Fruit fly (Drosophila melanogaster) whole organism, embryonic: ENCODE data around the gene Aasdh.

ENCODE experiments used
- Atf3 ChIP-seq: fragments of 200-800 bp; sonication (Bioruptor generic); optimal IDR thresholded peaks from 3 replicates; lab custom pipeline; 2016; ENCODE audit warnings: missing biosample characterization, missing genetic modification characterization
- Awh ChIP-seq: fragments of 200-800 bp; sonication (Bioruptor generic); IDR thresholded peaks from 2 replicates; pipeline ENCODE4, ENCODE4 v1.3.6; 2022; ENCODE audit warnings: missing biosample characterization, missing genetic modification characterization
- Blimp-1 ChIP-seq: fragments of 200-800 bp; sonication (Bioruptor generic); optimal IDR thresholded peaks from 3 replicates; lab custom pipeline; 2018; ENCODE audit warnings: missing biosample characterization, missing genetic modification characterization, mild to moderate bottlenecking, moderate library complexity, missing genetic modification reagents
- CG12659 ChIP-seq: fragments of 200-800 bp; sonication (Bioruptor generic); optimal IDR thresholded peaks from 3 replicates; lab custom pipeline; 2017; ENCODE audit warnings: mild to moderate bottlenecking, missing biosample characterization, missing genetic modification reagents, missing genetic modification characterization
- CG13287 ChIP-seq: fragments of 200-800 bp; sonication (Bioruptor generic); IDR thresholded peaks from 2 replicates; pipeline ENCODE4 v1.3.6; 2022; ENCODE audit warnings: missing biosample characterization, missing genetic modification characterization; ENCODE audit not compliant: partially characterized antibody
- CG13775 ChIP-seq: fragments of 200-800 bp; sonication (Bioruptor generic); optimal IDR thresholded peaks from 3 replicates; lab custom pipeline; 2017; ENCODE audit warnings: missing biosample characterization, mild to moderate bottlenecking, missing genetic modification characterization
- CG15269 ChIP-seq: fragments of 200-800 bp; sonication (Bioruptor generic); optimal IDR thresholded peaks from 2 replicates; lab custom pipeline; 2018; ENCODE audit warnings: missing biosample characterization, mild to moderate bottlenecking, missing genetic modification characterization, moderate library complexity
- CG1602 ChIP-seq: fragments of 200-800 bp; sonication (Bioruptor generic); optimal IDR thresholded peaks from 3 replicates; lab custom pipeline; 2016; ENCODE audit warnings: missing biosample characterization, missing genetic modification characterization
- CG16813 ChIP-seq: fragments of 200-800 bp; sonication (Bioruptor generic); IDR thresholded peaks from 3 replicates; pipeline ENCODE4 v1.3.6; 2022; ENCODE audit warnings: missing biosample characterization, missing genetic modification characterization; ENCODE audit not compliant: partially characterized antibody
- CG16815 ChIP-seq: fragments of 200-800 bp; sonication (Bioruptor generic); optimal IDR thresholded peaks from 3 replicates; lab custom pipeline; 2017; ENCODE audit warnings: missing biosample characterization, mild to moderate bottlenecking, missing genetic modification characterization
- CG16863 ChIP-seq: fragments of 200-800 bp; sonication (Bioruptor generic); optimal IDR thresholded peaks from 3 replicates; lab custom pipeline; 2016; ENCODE audit warnings: missing biosample characterization, missing genetic modification characterization
- CG2199 ChIP-seq: fragments of 200-800 bp; sonication (Bioruptor generic); IDR thresholded peaks from 3 replicates; pipeline ENCODE4 v1.3.6; 2022; ENCODE audit warnings: missing biosample characterization, missing genetic modification characterization
- CG31365 ChIP-seq: fragments of 200-800 bp; sonication (Bioruptor generic); optimal IDR thresholded peaks from 2 replicates; lab custom pipeline; 2018; ENCODE audit warnings: missing biosample characterization, mild to moderate bottlenecking, missing genetic modification characterization
- CG3838 ChIP-seq: fragments of 200-800 bp; sonication (Bioruptor generic); optimal IDR thresholded peaks from 3 replicates; lab custom pipeline; 2016; ENCODE audit warnings: missing biosample characterization, missing genetic modification characterization
- CG3995 ChIP-seq: fragments of 200-800 bp; sonication (Bioruptor generic); optimal IDR thresholded peaks from 3 replicates; lab custom pipeline; 2016; ENCODE audit warnings: missing biosample characterization, missing genetic modification characterization
- CG4617 ChIP-seq: fragments of 200-800 bp; sonication (Bioruptor generic); optimal IDR thresholded peaks from 3 replicates; lab custom pipeline; 2016; ENCODE audit warnings: missing biosample characterization, missing genetic modification characterization, borderline replicate concordance
- CG6683 ChIP-seq: fragments of 200-800 bp; sonication (Bioruptor generic); optimal IDR thresholded peaks from 2 replicates; lab custom pipeline; 2017; ENCODE audit warnings: missing biosample characterization, mild to moderate bottlenecking, missing genetic modification characterization, missing genetic modification reagents
- CG6791 ChIP-seq: fragments of 200-800 bp; sonication (Bioruptor generic); IDR thresholded peaks from 3 replicates; pipeline ENCODE4 v1.3.6; 2022; ENCODE audit warnings: missing biosample characterization, missing genetic modification characterization; ENCODE audit not compliant: partially characterized antibody
- CG7987 ChIP-seq: fragments of 200-800 bp; sonication (Bioruptor generic); optimal IDR thresholded peaks from 2 replicates; lab custom pipeline; 2018; ENCODE audit warnings: missing biosample characterization, mild to moderate bottlenecking, missing genetic modification characterization, moderate library complexity
- CG8944 ChIP-seq: fragments of 200-800 bp; sonication (Bioruptor generic); optimal IDR thresholded peaks from 3 replicates; lab custom pipeline; 2016; ENCODE audit warnings: missing biosample characterization, missing genetic modification characterization
- CTCF ChIP-seq: fragments of 200-800 bp; sonication (Bioruptor generic); optimal IDR thresholded peaks from 2 replicates; lab custom pipeline; 2017; ENCODE audit warnings: missing biosample characterization, mild to moderate bottlenecking, missing genetic modification characterization, moderate library complexity
- Dip3 ChIP-seq: fragments of 200-800 bp; sonication (Bioruptor generic); optimal IDR thresholded peaks from 3 replicates; lab custom pipeline; 2016; ENCODE audit warnings: missing biosample characterization, missing genetic modification characterization
- H15 ChIP-seq: fragments of 200-800 bp; sonication (Bioruptor generic); IDR thresholded peaks from 3 replicates; pipeline ENCODE4 v1.3.6; 2022; ENCODE audit warnings: missing biosample characterization, missing genetic modification characterization
- HmgD ChIP-seq: fragments of 200-800 bp; sonication (Bioruptor generic); optimal IDR thresholded peaks from 3 replicates; lab custom pipeline; 2016; ENCODE audit warnings: missing biosample characterization, missing genetic modification characterization
- Hmr ChIP-seq: fragments of 200-800 bp; sonication (Bioruptor generic); optimal IDR thresholded peaks from 3 replicates; lab custom pipeline; 2017; ENCODE audit warnings: mild to moderate bottlenecking, missing biosample characterization, missing genetic modification reagents, missing genetic modification characterization
- Lim3 ChIP-seq: fragments of 200-800 bp; sonication (Bioruptor generic); IDR thresholded peaks from 2 replicates; pipeline ENCODE4 v1.3.6; 2022; ENCODE audit warnings: missing biosample characterization, missing genetic modification characterization
- Lpt ChIP-seq: fragments of >200 bp; optimal IDR thresholded peaks from 2 replicates; lab custom pipeline; 2018; ENCODE audit warnings: missing biosample characterization, missing genetic modification characterization
- NC2β ChIP-seq: fragments of 200-800 bp; sonication (Bioruptor generic); optimal IDR thresholded peaks from 2 replicates; lab custom pipeline; 2016; ENCODE audit warnings: missing biosample characterization, missing genetic modification characterization
- Oli ChIP-seq: fragments of 200-800 bp; sonication (Bioruptor generic); optimal IDR thresholded peaks from 2 replicates; lab custom pipeline; 2018; ENCODE audit warnings: missing biosample characterization, mild to moderate bottlenecking, missing genetic modification characterization, moderate library complexity
- Opbp ChIP-seq: fragments of 200-800 bp; sonication (Bioruptor generic); IDR thresholded peaks from 3 replicates; pipeline ENCODE4 v1.3.6; 2022; ENCODE audit warnings: missing biosample characterization, missing genetic modification characterization; ENCODE audit not compliant: partially characterized antibody
- Ravus ChIP-seq: fragments of 200-800 bp; sonication (Bioruptor generic); IDR thresholded peaks from 2 replicates; pipeline ENCODE4 v1.3.6; 2022; ENCODE audit warnings: missing biosample characterization, missing genetic modification characterization
- abd-A ChIP-seq: fragments of 200-800 bp; sonication (Bioruptor generic); optimal IDR thresholded peaks from 3 replicates; lab custom pipeline; 2019; ENCODE audit warnings: missing biosample characterization, mild to moderate bottlenecking, missing genetic modification characterization, moderate library complexity
- ap ChIP-seq: fragments of 200-800 bp; sonication (Bioruptor generic); IDR thresholded peaks from 2 replicates; pipeline ENCODE4 v1.3.6; 2022; ENCODE audit warnings: missing biosample characterization, missing genetic modification characterization
- bowl ChIP-seq: fragments of 200-800 bp; sonication (Bioruptor generic); IDR thresholded peaks from 2 replicates; pipeline ENCODE4 v1.3.6; 2022; ENCODE audit warnings: missing biosample characterization, missing genetic modification characterization
- cad ChIP-seq: fragments of >200 bp; optimal IDR thresholded peaks from 2 replicates; lab custom pipeline; 2017; ENCODE audit warnings: missing biosample characterization, missing genetic modification characterization
- da ChIP-seq: fragments of 200-800 bp; sonication (Bioruptor generic); optimal IDR thresholded peaks from 2 replicates; lab custom pipeline; 2016; ENCODE audit warnings: missing biosample characterization, missing genetic modification characterization
- eyg ChIP-seq: fragments of 200-800 bp; sonication (Bioruptor generic); optimal IDR thresholded peaks from 3 replicates; lab custom pipeline; 2016; ENCODE audit warnings: missing biosample characterization, missing genetic modification characterization
- fd64A ChIP-seq: fragments of 200-800 bp; sonication (Bioruptor generic); optimal IDR thresholded peaks from 3 replicates; lab custom pipeline; 2018; ENCODE audit warnings: missing biosample characterization, mild to moderate bottlenecking, missing genetic modification characterization
- inv ChIP-seq: fragments of 200-800 bp; sonication (Bioruptor generic); IDR thresholded peaks from 2 replicates; pipeline ENCODE4 v1.3.6; 2022; ENCODE audit warnings: missing biosample characterization, missing genetic modification characterization; ENCODE audit not compliant: partially characterized antibody
- knrl ChIP-seq: fragments of 200-800 bp; sonication (Bioruptor generic); IDR thresholded peaks from 3 replicates; pipeline ENCODE4 v1.3.6; 2022; ENCODE audit warnings: missing biosample characterization, missing genetic modification characterization; ENCODE audit not compliant: partially characterized antibody
- lilli ChIP-seq: fragments of 200-800 bp; sonication (Bioruptor generic); optimal IDR thresholded peaks from 3 replicates; lab custom pipeline; 2016; ENCODE audit warnings: missing biosample characterization, missing genetic modification characterization
- luna ChIP-seq: fragments of 200-800 bp; sonication (Bioruptor generic); optimal IDR thresholded peaks from 2 replicates; lab custom pipeline; 2016; ENCODE audit warnings: missing biosample characterization, missing genetic modification characterization
- sens ChIP-seq: fragments of 200-800 bp; sonication (Bioruptor generic); peaks from one replicate; lab custom pipeline; 2016; ENCODE audit warnings: missing biosample characterization, missing genetic modification characterization
- slbo ChIP-seq: fragments of 200-800 bp; sonication (Bioruptor generic); IDR thresholded peaks from 2 replicates; pipeline ENCODE4 v1.3.6; 2022; ENCODE audit warnings: missing biosample characterization, missing genetic modification characterization
- slp2 ChIP-seq: fragments of 200-800 bp; sonication (Bioruptor generic); optimal IDR thresholded peaks from 2 replicates; lab custom pipeline; 2016; ENCODE audit warnings: missing biosample characterization, missing genetic modification characterization
- so ChIP-seq: fragments of 200-800 bp; sonication (Bioruptor generic); IDR thresholded peaks from 3 replicates; pipeline ENCODE4 v1.3.6; 2022; ENCODE audit warnings: missing biosample characterization, missing genetic modification characterization
- ssp ChIP-seq: fragments of 200-800 bp; sonication (Bioruptor generic); IDR thresholded peaks from 2 replicates; pipeline ENCODE4 v1.3.6; 2022; ENCODE audit warnings: missing biosample characterization, missing genetic modification characterization
- tna ChIP-seq: fragments of 200-800 bp; sonication (Bioruptor generic); IDR thresholded peaks from 2 replicates; pipeline ENCODE4 v1.3.6; 2022; ENCODE audit warnings: missing biosample characterization, missing genetic modification characterization; ENCODE audit not compliant: partially characterized antibody
- ttk ChIP-seq: fragments of 200-800 bp; sonication (Bioruptor generic); IDR thresholded peaks from 2 replicates; pipeline ENCODE4 v2.1.2; 2022; ENCODE audit warnings: missing biosample characterization, missing genetic modification characterization
- vnd ChIP-seq: fragments of 200-800 bp; sonication (Bioruptor generic); IDR thresholded peaks from 3 replicates; pipeline ENCODE4 v1.3.6; 2022; ENCODE audit warnings: missing biosample characterization, missing genetic modification characterization; ENCODE audit not compliant: partially characterized antibody

Aasdh gene

DNA sequence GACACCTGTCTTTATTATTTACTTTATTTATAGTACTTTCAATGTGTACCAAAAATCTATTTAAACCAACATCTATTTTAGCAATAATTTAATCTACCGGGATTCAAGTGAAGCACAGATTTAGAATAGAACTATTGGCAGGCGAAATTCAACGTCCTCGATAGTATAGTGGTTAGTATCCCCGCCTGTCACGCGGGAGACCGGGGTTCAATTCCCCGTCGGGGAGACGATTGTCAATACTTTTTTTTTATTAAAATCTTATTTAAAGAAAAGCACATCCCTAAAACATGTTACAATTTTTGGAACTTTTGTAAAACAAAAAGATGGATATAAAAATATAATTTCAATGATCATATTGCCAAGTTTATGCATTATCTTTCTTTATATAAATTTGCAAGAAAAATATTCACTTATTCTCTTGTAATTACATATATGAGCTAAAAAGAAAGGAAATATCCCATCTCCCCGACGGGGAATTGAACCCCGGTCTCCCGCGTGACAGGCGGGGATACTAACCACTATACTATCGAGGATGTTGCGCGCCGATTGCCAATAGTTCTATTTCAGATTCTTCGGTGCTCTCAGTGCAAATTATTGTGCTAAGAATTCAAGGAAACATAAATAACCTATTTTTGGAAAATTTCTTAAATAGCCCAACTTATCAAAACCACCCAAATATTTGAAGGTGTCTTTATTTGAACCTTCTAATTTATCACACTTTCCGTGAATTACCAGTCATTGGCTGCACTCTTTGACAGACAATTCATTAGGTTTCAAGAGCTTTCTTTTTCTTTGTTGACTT is 32.4 kb upstream of the Aasdh start, which contains the start of gene CG43796 (continued):
- TF ChIP-seq Atf3 (GFP tag; lab: Kevin White, UChicago): no peak
- TF ChIP-seq Lpt: no peak
- TF ChIP-seq Blimp-1 (GFP tag; lab: Kevin White, UChicago): no peak
- no peak for TF ChIP-seq ttk (GFP tag; lab: Robert Waterston, UW)
- TF ChIP-seq Lim3: no peak
- no peak for TF ChIP-seq luna (GFP tag; lab: Kevin White, UChicago)
- no peak for TF ChIP-seq CG7987 (GFP tag; lab: Kevin White, UChicago)
- TF ChIP-seq Awh: no peak
- TF ChIP-seq tna (GFP tag; lab: Robert Waterston, UW): peak; percentile 58; the same call in 1 of the 2 replicates
- TF ChIP-seq abd-A: no peak
- TF ChIP-seq CG8944 (GFP tag; lab: Kevin White, UChicago): no peak
- TF ChIP-seq CG6683 (GFP tag; lab: Kevin White, UChicago): no peak
- no peak for TF ChIP-seq CG2199 (GFP tag; lab: Robert Waterston, UW)
- TF ChIP-seq inv: peak; percentile 43; the same call in 1 of the 2 replicates
- TF ChIP-seq Ravus: no peak
- TF ChIP-seq CG3838 (GFP tag; lab: Kevin White, UChicago): no peak
- TF ChIP-seq CG13775 (GFP tag; lab: Kevin White, UChicago): no peak
- TF ChIP-seq slp2 (GFP tag; lab: Kevin White, UChicago): no peak
- TF ChIP-seq CG13287 (GFP tag; lab: Robert Waterston, UW): peak; percentile 13; the same call in 1 of the 2 replicates
- no peak for TF ChIP-seq lilli (GFP tag; lab: Kevin White, UChicago)
- TF ChIP-seq cad: no peak
- no peak for TF ChIP-seq CG3995 (GFP tag; lab: Kevin White, UChicago)
- TF ChIP-seq Hmr (GFP tag; lab: Kevin White, UChicago): no peak
- TF ChIP-seq ap: no peak
- TF ChIP-seq NC2β (GFP tag; lab: Kevin White, UChicago): no peak
- peak; percentile 87 for TF ChIP-seq CG6791 (GFP tag; lab: Robert Waterston, UW)
- peak; percentile 73; the same call in 2 of the 3 replicates for TF ChIP-seq Opbp (GFP tag; lab: Robert Waterston, UW)
- peak; percentile 51; the same call in 1 of the 3 replicates for TF ChIP-seq knrl (GFP tag; lab: Robert Waterston, UW)
- no peak for TF ChIP-seq da (GFP tag; lab: Kevin White, UChicago)
- TF ChIP-seq Dip3: no peak
- peak; percentile 83 for TF ChIP-seq CG16813 (GFP tag; lab: Robert Waterston, UW)
- no peak for TF ChIP-seq CG1602 (GFP tag; lab: Kevin White, UChicago)
- TF ChIP-seq CG31365: no peak
- TF ChIP-seq slbo (GFP tag; lab: Robert Waterston, UW): no peak
- no peak for TF ChIP-seq eyg (GFP tag; lab: Kevin White, UChicago)
- TF ChIP-seq CG15269: no peak
- TF ChIP-seq CG16863 (GFP tag; lab: Kevin White, UChicago): no peak
- TF ChIP-seq bowl (GFP tag; lab: Robert Waterston, UW): no peak
- TF ChIP-seq so (GFP tag; lab: Robert Waterston, UW): no peak
- no peak for TF ChIP-seq CG16815 (GFP tag; lab: Kevin White, UChicago)
- no peak for TF ChIP-seq Oli
- no peak for TF ChIP-seq CG12659 (GFP tag; lab: Kevin White, UChicago)
- TF ChIP-seq CTCF (GFP tag; lab: Kevin White, UChicago): peak; percentile 26
- TF ChIP-seq H15 (GFP tag; lab: Robert Waterston, UW): no peak
- TF ChIP-seq HmgD: no peak
- peak; percentile 81 for TF ChIP-seq sens (GFP tag; lab: Kevin White, UChicago)
- no peak for TF ChIP-seq ssp (GFP tag; lab: Robert Waterston, UW)
- TF ChIP-seq vnd (GFP tag; lab: Robert Waterston, UW): peak; percentile 49; the same call in 1 of the 3 replicates
- no peak for TF ChIP-seq fd64A
- no peak for TF ChIP-seq CG4617 (GFP tag; lab: Kevin White, UChicago)
